Fruit fly (Drosophila melanogaster) whole organism, embryonic: ENCODE results near the gene CheA86a.
A peak's percentile ranks its signal among the peaks of the same experiment; 100 is the strongest.

Experiments
- CG12104 ChIP-seq: fragments of 200-800 bp; sonication (Bioruptor generic); optimal IDR thresholded peaks from 3 replicates; lab custom pipeline; 2016; ENCODE audit warnings: missing biosample characterization, missing genetic modification characterization
- CG14965 ChIP-seq: fragments of 200-800 bp; sonication (Bioruptor generic); optimal IDR thresholded peaks from 2 replicates; lab custom pipeline; 2016; ENCODE audit warnings: missing biosample characterization, missing genetic modification characterization, borderline replicate concordance
- CG2202 ChIP-seq: fragments of 200-800 bp; sonication (Bioruptor generic); optimal IDR thresholded peaks from 2 replicates; lab custom pipeline; 2018; ENCODE audit warnings: missing biosample characterization, mild to moderate bottlenecking, missing genetic modification characterization
- CG33557 ChIP-seq: fragments of 200-800 bp; sonication (Bioruptor generic); optimal IDR thresholded peaks from 2 replicates; lab custom pipeline; 2019; ENCODE audit warnings: missing biosample characterization, mild to moderate bottlenecking, missing genetic modification characterization, moderate library complexity
- CG4617 ChIP-seq: fragments of 200-800 bp; sonication (Bioruptor generic); optimal IDR thresholded peaks from 3 replicates; lab custom pipeline; 2016; ENCODE audit warnings: missing biosample characterization, missing genetic modification characterization, borderline replicate concordance
- CG5953 ChIP-seq: fragments of 200-800 bp; sonication (Bioruptor generic); IDR thresholded peaks from 2 replicates; pipeline ENCODE4 v1.3.6; 2022; ENCODE audit warnings: missing biosample characterization, missing genetic modification characterization
- CG8089 ChIP-seq: fragments of 200-800 bp; sonication (Bioruptor generic); optimal IDR thresholded peaks from 3 replicates; lab custom pipeline; 2016; ENCODE audit warnings: missing biosample characterization, missing genetic modification characterization
- Fer2 ChIP-seq: fragments of 200-800 bp; sonication (Bioruptor generic); optimal IDR thresholded peaks from 2 replicates; lab custom pipeline; 2018; ENCODE audit warnings: missing biosample characterization, mild to moderate bottlenecking, missing genetic modification characterization, moderate library complexity
- HLHmδ ChIP-seq: fragments of 200-800 bp; sonication (Bioruptor generic); optimal IDR thresholded peaks from 2 replicates; lab custom pipeline; 2018; ENCODE audit warnings: missing biosample characterization, mild to moderate bottlenecking, missing genetic modification characterization, moderate library complexity
- Jarid2 ChIP-seq: fragments of 200-800 bp; sonication (Bioruptor generic); optimal IDR thresholded peaks from 3 replicates; lab custom pipeline; 2017; ENCODE audit warnings: mild to moderate bottlenecking, missing biosample characterization, missing genetic modification reagents, missing genetic modification characterization
- az2 ChIP-seq: fragments of 200-800 bp; sonication (Bioruptor generic); optimal IDR thresholded peaks from 3 replicates; lab custom pipeline; 2016; ENCODE audit warnings: missing biosample characterization, missing genetic modification characterization
- cato ChIP-seq: fragments of 200-800 bp; sonication (Bioruptor generic); optimal IDR thresholded peaks from 2 replicates; lab custom pipeline; 2016; ENCODE audit warnings: missing biosample characterization, missing genetic modification characterization, borderline replicate concordance
- ewg ChIP-seq: fragments of 200-800 bp; sonication (Bioruptor generic); optimal IDR thresholded peaks from 3 replicates; lab custom pipeline; 2017; ENCODE audit warnings: mild to moderate bottlenecking, missing biosample characterization, missing genetic modification reagents, missing genetic modification characterization
- exex ChIP-seq: fragments of 200-800 bp; sonication (Bioruptor generic); optimal IDR thresholded peaks from 4 replicates; lab custom pipeline; 2018; ENCODE audit warnings: missing biosample characterization, mild to moderate bottlenecking, missing genetic modification characterization, moderate library complexity
- h ChIP-seq: fragments of >200 bp; optimal IDR thresholded peaks from 2 replicates; lab custom pipeline; 2017
- hbn ChIP-seq: fragments of 200-800 bp; sonication (Bioruptor generic); IDR thresholded peaks from 2 replicates; pipeline ENCODE4 v1.3.6; 2022; ENCODE audit warnings: missing biosample characterization, missing genetic modification characterization; ENCODE audit not compliant: partially characterized antibody
- ken ChIP-seq: fragments of 200-800 bp; sonication (Bioruptor generic); IDR thresholded peaks from 3 replicates; pipeline ENCODE4 v1.3.6; 2022; ENCODE audit warnings: missing biosample characterization, missing genetic modification characterization
- kni ChIP-seq: fragments of 200-800 bp; sonication (Bioruptor generic); optimal IDR thresholded peaks from 3 replicates; lab custom pipeline; 2017; ENCODE audit warnings: mild to moderate bottlenecking, missing biosample characterization, missing genetic modification reagents, missing genetic modification characterization
- shn ChIP-seq: fragments of 200-800 bp; sonication (Bioruptor generic); optimal IDR thresholded peaks from 3 replicates; lab custom pipeline; 2016; ENCODE audit warnings: missing biosample characterization, missing genetic modification characterization
- slbo ChIP-seq: fragments of 200-800 bp; sonication (Bioruptor generic); IDR thresholded peaks from 2 replicates; pipeline ENCODE4 v1.3.6; 2022; ENCODE audit warnings: missing biosample characterization, missing genetic modification characterization
- zen ChIP-seq: fragments of 200-800 bp; sonication (Bioruptor generic); optimal IDR thresholded peaks from 3 replicates; lab custom pipeline; 2018; ENCODE audit warnings: missing biosample characterization, mild to moderate bottlenecking, missing genetic modification characterization, moderate library complexity
- zfh1 ChIP-seq: fragments of 200-800 bp; sonication (Bioruptor generic); IDR thresholded peaks from 3 replicates; pipeline ENCODE4 v1.3.6; 2022; ENCODE audit warnings: missing biosample characterization, missing genetic modification characterization

Gene CheA86a

DNA sequence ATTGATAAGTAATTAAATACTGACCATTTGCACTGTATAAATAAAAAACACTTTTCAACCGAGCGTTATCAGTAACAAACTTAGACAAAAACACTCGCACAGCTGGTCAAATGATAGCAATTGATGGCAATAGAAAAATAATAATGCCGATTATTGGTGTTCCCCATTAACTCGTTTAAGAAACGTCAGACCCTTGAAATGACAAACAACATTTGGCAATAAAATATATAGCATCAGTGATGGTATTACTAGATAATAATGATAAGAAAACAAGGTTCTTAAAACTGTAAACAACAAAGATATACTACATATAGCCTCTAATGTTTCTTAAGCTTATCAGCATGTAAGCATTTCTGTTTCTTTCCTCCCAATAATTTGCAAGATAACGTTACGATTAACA is 18.7 kb downstream of the CheA86a start (continued):
- TF ChIP-seq exex (tag; lab: Kevin White, UChicago) (peak; percentile 95), az2 (no peak), Fer2 (no peak), CG8089 (GFP tag; lab: Kevin White, UChicago) (no peak), h (lab: Kevin White, UChicago) (no peak), kni (GFP tag; lab: Kevin White, UChicago) (no peak)

DNA sequence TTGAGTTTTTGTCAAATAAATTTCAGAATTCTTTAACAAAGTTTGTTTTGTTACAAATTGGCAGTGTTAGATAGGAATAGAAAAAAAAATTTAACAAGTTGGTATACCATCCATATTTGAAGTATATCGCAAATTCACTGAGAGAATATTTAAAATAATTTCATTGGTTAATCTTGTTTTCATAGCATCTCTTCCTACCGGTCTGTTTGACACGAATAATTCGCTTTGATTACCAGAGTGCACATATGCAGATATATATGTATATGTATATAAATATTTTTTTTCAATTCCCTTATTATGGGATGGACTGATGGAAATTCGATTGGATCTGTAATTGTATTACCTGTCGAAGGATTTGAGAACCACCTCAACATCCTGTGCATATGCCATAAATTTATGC is 29.4 kb downstream of the CheA86a start, which contains the start of gene SdhCL:
Gene SdhCL (minus strand): TSS at position 101 of the 400 bp plus-strand sequence.
- TF ChIP-seq zfh1 (GFP tag; lab: Robert Waterston, UW) = no peak
- TF ChIP-seq CG4617 (GFP tag; lab: Kevin White, UChicago) = no peak
- no peak for TF ChIP-seq CG12104 (GFP tag; lab: Kevin White, UChicago)
- TF ChIP-seq CG33557 = no peak
- no peak for TF ChIP-seq CG14965 (GFP tag; lab: Kevin White, UChicago)
- TF ChIP-seq Jarid2 (GFP tag; lab: Kevin White, UChicago) = no peak
- no peak for TF ChIP-seq zen (tag; lab: Kevin White, UChicago)
- TF ChIP-seq CG2202 (tag; lab: Kevin White, UChicago) = no peak
- TF ChIP-seq shn = no peak
- TF ChIP-seq HLHmδ (GFP tag; lab: Kevin White, UChicago) = no peak
- TF ChIP-seq slbo = no peak
- no peak for TF ChIP-seq CG5953 (GFP tag; lab: Robert Waterston, UW)
- TF ChIP-seq cato (GFP tag; lab: Kevin White, UChicago) = no peak
- no peak for TF ChIP-seq ewg (GFP tag; lab: Kevin White, UChicago)
- TF ChIP-seq hbn (GFP tag; lab: Robert Waterston, UW) = no peak
- TF ChIP-seq ken (GFP tag; lab: Robert Waterston, UW) = no peak
- TF ChIP-seq, all 482 proteins: peak for 0
